Fruit fly (Drosophila melanogaster) whole organism, embryonic: ENCODE data around the gene Tbc1d22.

Experiments used
- Bdp1 ChIP-seq: fragments of 200-800 bp; sonication (Bioruptor generic); optimal IDR thresholded peaks from 3 replicates; lab custom pipeline; 2016; ENCODE audit warnings: missing biosample characterization, missing genetic modification characterization
- CG10543 ChIP-seq: fragments of 200-800 bp; sonication (Bioruptor generic); optimal IDR thresholded peaks from 3 replicates; lab custom pipeline; 2017; ENCODE audit warnings: missing biosample characterization, mild to moderate bottlenecking, missing genetic modification characterization, moderate library complexity
- CG12071 ChIP-seq: fragments of 200-800 bp; sonication (Bioruptor generic); optimal IDR thresholded peaks from 3 replicates; lab custom pipeline; 2018; ENCODE audit warnings: missing biosample characterization, mild to moderate bottlenecking, missing genetic modification characterization
- CG12299 ChIP-seq: fragments of 200-800 bp; sonication (Bioruptor generic); optimal IDR thresholded peaks from 2 replicates; lab custom pipeline; 2018; ENCODE audit warnings: missing biosample characterization, mild to moderate bottlenecking, missing genetic modification characterization
- CG12391 ChIP-seq: fragments of 200-800 bp; sonication (Bioruptor generic); optimal IDR thresholded peaks from 3 replicates; lab custom pipeline; 2018; ENCODE audit warnings: missing biosample characterization, mild to moderate bottlenecking, missing genetic modification characterization, moderate library complexity
- CG12744 ChIP-seq: fragments of 200-800 bp; sonication (Bioruptor generic); optimal IDR thresholded peaks from 2 replicates; lab custom pipeline; 2016; ENCODE audit warnings: missing biosample characterization, missing genetic modification characterization
- CG12769 ChIP-seq: fragments of 200-800 bp; sonication (Bioruptor generic); optimal IDR thresholded peaks from 2 replicates; lab custom pipeline; 2019; ENCODE audit warnings: missing biosample characterization, mild to moderate bottlenecking, missing genetic modification characterization, moderate library complexity
- CG12942 ChIP-seq: fragments of 200-800 bp; sonication (Bioruptor generic); optimal IDR thresholded peaks from 3 replicates; lab custom pipeline; 2016; ENCODE audit warnings: missing biosample characterization, missing genetic modification characterization
- CG15601 ChIP-seq: fragments of 200-800 bp; sonication (Bioruptor generic); optimal IDR thresholded peaks from 3 replicates; lab custom pipeline; 2019; ENCODE audit warnings: missing biosample characterization, mild to moderate bottlenecking, missing genetic modification characterization, moderate library complexity
- CG17385 ChIP-seq: fragments of 200-800 bp; sonication (Bioruptor generic); optimal IDR thresholded peaks from 3 replicates; lab custom pipeline; 2018; ENCODE audit warnings: missing biosample characterization, mild to moderate bottlenecking, missing genetic modification characterization
- CG2120 ChIP-seq: fragments of 200-800 bp; sonication (Bioruptor generic); optimal IDR thresholded peaks from 3 replicates; lab custom pipeline; 2016; ENCODE audit warnings: missing biosample characterization, missing genetic modification characterization
- CG2889 ChIP-seq: fragments of 200-800 bp; sonication (Bioruptor generic); IDR thresholded peaks from 3 replicates; pipeline ENCODE4 v1.3.6; 2022; ENCODE audit warnings: missing biosample characterization, missing genetic modification characterization
- CG4328 ChIP-seq: fragments of 200-800 bp; sonication (Bioruptor generic); optimal IDR thresholded peaks from 3 replicates; lab custom pipeline; 2017; ENCODE audit warnings: missing biosample characterization, missing genetic modification reagents, missing genetic modification characterization
- CG7372 ChIP-seq: fragments of 200-800 bp; sonication (Bioruptor generic); IDR thresholded peaks from 2 replicates; pipeline ENCODE4 v1.3.6; 2022; ENCODE audit warnings: missing biosample characterization, missing genetic modification characterization
- CTCF ChIP-seq: fragments of 200-800 bp; sonication (Bioruptor generic); optimal IDR thresholded peaks from 2 replicates; lab custom pipeline; 2017; ENCODE audit warnings: missing biosample characterization, mild to moderate bottlenecking, missing genetic modification characterization, moderate library complexity
- Camta ChIP-seq: fragments of 200-800 bp; sonication (Bioruptor generic); optimal IDR thresholded peaks from 2 replicates; lab custom pipeline; 2016; ENCODE audit warnings: missing biosample characterization, missing genetic modification characterization
- Drgx ChIP-seq: fragments of 200-800 bp; sonication (Bioruptor generic); IDR thresholded peaks from 2 replicates; pipeline ENCODE4 v1.3.6; 2022; ENCODE audit warnings: missing biosample characterization, missing genetic modification characterization
- Ets65A ChIP-seq: fragments of 200-800 bp; sonication (Bioruptor generic); peaks from one replicate; lab custom pipeline; 2016; ENCODE audit warnings: missing biosample characterization, missing genetic modification characterization
- Nf-YC ChIP-seq: fragments of 200-800 bp; optimal IDR thresholded peaks from 3 replicates; lab custom pipeline; 2019; ENCODE audit warnings: missing biosample characterization, mild to moderate bottlenecking, missing genetic modification characterization, moderate library complexity
- Opbp ChIP-seq: fragments of 200-800 bp; sonication (Bioruptor generic); IDR thresholded peaks from 3 replicates; pipeline ENCODE4 v1.3.6; 2022; ENCODE audit warnings: missing biosample characterization, missing genetic modification characterization; ENCODE audit not compliant: partially characterized antibody
- Pdp1 ChIP-seq, 2 experiments: fragments of 200-800 bp; sonication (Bioruptor generic); optimal IDR thresholded peaks; 3 replicates each; lab custom pipeline; 2016; ENCODE audit warnings: missing biosample characterization in 2 of 2, missing genetic modification characterization in 2 of 2, mild to moderate bottlenecking in 1 of 2, moderate library complexity in 1 of 2
- Rx ChIP-seq: fragments of 200-800 bp; sonication (Bioruptor generic); IDR thresholded peaks from 2 replicates; pipeline ENCODE4 v1.3.6; 2022; ENCODE audit warnings: missing biosample characterization, missing genetic modification characterization
- Six4 ChIP-seq: fragments of 200-800 bp; sonication (Bioruptor generic); optimal IDR thresholded peaks from 2 replicates; lab custom pipeline; 2016; ENCODE audit warnings: missing biosample characterization, missing genetic modification characterization
- Sox102F ChIP-seq: fragments of 200-800 bp; sonication (Bioruptor generic); optimal IDR thresholded peaks from 2 replicates; lab custom pipeline; 2018; ENCODE audit warnings: missing biosample characterization, mild to moderate bottlenecking, missing genetic modification characterization, moderate library complexity
- Taf1 ChIP-seq: fragments of 200-800 bp; sonication (Bioruptor generic); IDR thresholded peaks from 2 replicates; pipeline ENCODE4 v1.3.6; 2022; ENCODE audit warnings: missing biosample characterization, missing genetic modification characterization
- Xrp1 ChIP-seq: fragments of 200-800 bp; sonication (Bioruptor generic); IDR thresholded peaks from 2 replicates; pipeline ENCODE4 v1.3.6; 2022; ENCODE audit warnings: missing biosample characterization, missing genetic modification characterization
- bcd ChIP-seq: fragments of 200-800 bp; sonication (Bioruptor generic); optimal IDR thresholded peaks from 2 replicates; lab custom pipeline; 2017; ENCODE audit warnings: missing biosample characterization, mild to moderate bottlenecking, missing genetic modification characterization
- ci ChIP-seq: fragments of 200-800 bp; sonication (Bioruptor generic); IDR thresholded peaks from 3 replicates; pipeline ENCODE4 v1.3.6; 2022; ENCODE audit warnings: missing biosample characterization, missing genetic modification characterization
- cwo ChIP-seq: fragments of 200-800 bp; sonication (Bioruptor generic); optimal IDR thresholded peaks from 3 replicates; lab custom pipeline; 2017; ENCODE audit warnings: missing biosample characterization, missing genetic modification characterization, mild to moderate bottlenecking, moderate library complexity, missing genetic modification reagents
- eve ChIP-seq, 2 experiments: fragments of >200 bp; optimal IDR thresholded peaks; 2 replicates each; lab custom pipeline; 2017; ENCODE audit warnings: missing biosample characterization in 2 of 2, missing genetic modification characterization in 2 of 2
- eyg ChIP-seq: fragments of 200-800 bp; sonication (Bioruptor generic); optimal IDR thresholded peaks from 3 replicates; lab custom pipeline; 2016; ENCODE audit warnings: missing biosample characterization, missing genetic modification characterization
- gsb ChIP-seq: fragments of 200-800 bp; sonication (Bioruptor generic); IDR thresholded peaks from 2 replicates; pipeline ENCODE4 v1.3.6; 2022; ENCODE audit warnings: missing biosample characterization, missing genetic modification characterization
- ham ChIP-seq: fragments of 200-800 bp; sonication (Bioruptor generic); IDR thresholded peaks from 2 replicates; pipeline ENCODE4 v1.3.6; 2022; ENCODE audit warnings: missing biosample characterization, missing genetic modification characterization
- hbn ChIP-seq: fragments of 200-800 bp; sonication (Bioruptor generic); IDR thresholded peaks from 2 replicates; pipeline ENCODE4 v1.3.6; 2022; ENCODE audit warnings: missing biosample characterization, missing genetic modification characterization; ENCODE audit not compliant: partially characterized antibody
- jigr1 ChIP-seq: fragments of 200-800 bp; sonication (Bioruptor generic); IDR thresholded peaks from 3 replicates; pipeline ENCODE4 v1.3.6; 2022; ENCODE audit warnings: missing biosample characterization, missing genetic modification characterization
- jing ChIP-seq: fragments of 200-800 bp; sonication (Bioruptor generic); optimal IDR thresholded peaks from 2 replicates; lab custom pipeline; 2018; ENCODE audit warnings: missing biosample characterization, mild to moderate bottlenecking, missing genetic modification characterization
- nom ChIP-seq: fragments of 200-800 bp; sonication (Bioruptor generic); optimal IDR thresholded peaks from 2 replicates; lab custom pipeline; 2017; ENCODE audit warnings: missing biosample characterization, missing genetic modification characterization, mild to moderate bottlenecking, moderate library complexity, missing genetic modification reagents
- pho ChIP-seq: fragments of 200-800 bp; sonication (Bioruptor generic); optimal IDR thresholded peaks from 2 replicates; lab custom pipeline; 2016; ENCODE audit warnings: missing biosample characterization, missing genetic modification characterization
- pzg ChIP-seq: fragments of 200-800 bp; sonication (Bioruptor generic); optimal IDR thresholded peaks from 3 replicates; lab custom pipeline; 2018; ENCODE audit warnings: missing biosample characterization, mild to moderate bottlenecking, missing genetic modification characterization, moderate library complexity
- schlank ChIP-seq: fragments of 200-800 bp; sonication (Bioruptor generic); optimal IDR thresholded peaks from 2 replicates; lab custom pipeline; 2018; ENCODE audit warnings: missing biosample characterization, mild to moderate bottlenecking, missing genetic modification characterization
- sd ChIP-seq: fragments of 200-800 bp; sonication (Bioruptor generic); optimal IDR thresholded peaks from 3 replicates; lab custom pipeline; 2018; ENCODE audit warnings: missing biosample characterization, mild to moderate bottlenecking, missing genetic modification characterization, moderate library complexity
- sens ChIP-seq: fragments of 200-800 bp; sonication (Bioruptor generic); peaks from one replicate; lab custom pipeline; 2016; ENCODE audit warnings: missing biosample characterization, missing genetic modification characterization
- slp2 ChIP-seq: fragments of 200-800 bp; sonication (Bioruptor generic); optimal IDR thresholded peaks from 2 replicates; lab custom pipeline; 2016; ENCODE audit warnings: missing biosample characterization, missing genetic modification characterization
- so ChIP-seq: fragments of 200-800 bp; sonication (Bioruptor generic); IDR thresholded peaks from 3 replicates; pipeline ENCODE4 v1.3.6; 2022; ENCODE audit warnings: missing biosample characterization, missing genetic modification characterization
- wek ChIP-seq: fragments of 200-800 bp; sonication (Bioruptor generic); optimal IDR thresholded peaks from 3 replicates; lab custom pipeline; 2018; ENCODE audit warnings: missing biosample characterization, mild to moderate bottlenecking, missing genetic modification characterization, moderate library complexity
- zf30C ChIP-seq: fragments of 200-800 bp; sonication (Bioruptor generic); optimal IDR thresholded peaks from 3 replicates; lab custom pipeline; 2018; ENCODE audit warnings: missing biosample characterization, mild to moderate bottlenecking, missing genetic modification characterization

Tbc1d22 gene

dm6 chr3R:21080876-21081586 is 21.0 kb upstream of the Tbc1d22 start, which contains the start of gene HHEX (continued):
- TF ChIP-seq pho (GFP tag; lab: Kevin White, UChicago) (no peak), slp2 (no peak), cwo (peak; percentile 12), CG4328 (GFP tag; lab: Kevin White, UChicago) (no peak), CG12391 (tag; lab: Kevin White, UChicago) (no peak), Bdp1 (GFP tag; lab: Kevin White, UChicago) (no peak), Pdp1 (GFP tag; optimal IDR thresholded peaks at IDR 0.05; lab: Kevin White, UChicago) (peak in 1 of 2 experiments; percentile 59)

dm6 chr3R:21084979-21085378 is 17.0 kb upstream of the Tbc1d22 start:
- no peak for TF ChIP-seq CG15601 (tag; lab: Kevin White, UChicago)
- no peak for TF ChIP-seq gsb (GFP tag; lab: Robert Waterston, UW)
- TF ChIP-seq CG17385 (GFP tag; lab: Kevin White, UChicago), result no peak
- no peak for TF ChIP-seq eve (GFP tag; optimal IDR thresholded peaks at IDR 0.05; lab: Kevin White, UChicago)
- TF ChIP-seq CG12942, result no peak
- TF ChIP-seq slp2, result no peak
- no peak for TF ChIP-seq schlank
- TF ChIP-seq CG12299 (tag; lab: Kevin White, UChicago), result no peak
- no peak for TF ChIP-seq eyg

- TF ChIP-seq Drgx (GFP tag; lab: Robert Waterston, UW), result peak; percentile 52; the same call in 1 of the 2 replicates
- TF ChIP-seq CG12071 (GFP tag; lab: Kevin White, UChicago), result no peak
- TF ChIP-seq Rx, result no peak
- no peak for TF ChIP-seq ham
- TF ChIP-seq hbn, result no peak
- peak; percentile 24 for TF ChIP-seq sens (GFP tag; lab: Kevin White, UChicago)
- no peak for TF ChIP-seq Opbp (GFP tag; lab: Robert Waterston, UW)
- 0 out of 2 replicates have a peak, but pooled peaks have one; percentile 12 for TF ChIP-seq Xrp1 (GFP tag; lab: Robert Waterston, UW)
- TF ChIP-seq jing (GFP tag; lab: Kevin White, UChicago), result no peak
- peak; percentile 6 for TF ChIP-seq nom
- no peak for TF ChIP-seq Nf-YC (tag; lab: Kevin White, UChicago)
- TF ChIP-seq pzg (GFP tag; lab: Kevin White, UChicago), result no peak
- TF ChIP-seq, all 482 proteins: peak for 4
Measured at dm6 chr3R:21089416-21089815, 12.6 kb upstream of the Tbc1d22 start.

- TF ChIP-seq so (no peak), zf30C (GFP tag; lab: Kevin White, UChicago) (no peak), Six4 (GFP tag; lab: Kevin White, UChicago) (no peak), wek (GFP tag; lab: Kevin White, UChicago) (no peak), CG2889 (no peak), ci (GFP tag; lab: Robert Waterston, UW) (0 out of 3 replicates have a peak, but pooled peaks have one; percentile 36), Sox102F (no peak), Pdp1 (GFP tag; optimal IDR thresholded peaks at IDR 0.05; lab: Kevin White, UChicago) (peak in 1 of 2 experiments; percentile 80), CTCF (no peak), CG10543 (no peak), CG12769 (peak; percentile 51), sd (tag; lab: Kevin White, UChicago) (peak; percentile 7), CG12744 (GFP tag; lab: Kevin White, UChicago) (no peak), Taf1 (GFP tag; lab: Robert Waterston, UW) (no peak), CG2120 (GFP tag; lab: Kevin White, UChicago) (no peak), bcd (GFP tag; lab: Kevin White, UChicago) (no peak), CG7372 (GFP tag; lab: Robert Waterston, UW) (no peak), Camta (GFP tag; lab: Kevin White, UChicago) (no peak), jigr1 (GFP tag; lab: Robert Waterston, UW) (no peak), Ets65A (GFP tag; lab: Kevin White, UChicago) (peak; percentile 77)
Measured at dm6 chr3R:21090230-21091021, 11.6 kb upstream of the Tbc1d22 start.
